Worm (Caenorhabditis elegans) whole organism, mixed stage, embryonic: ENCODE measurements around the gene sto-2.
A peak's percentile ranks its signal among the peaks of the same experiment; 100 is the strongest.

Experiments
- M03D4.4 ChIP-seq: sonication (generic microtip); optimal IDR thresholded peaks from 2 replicates; lab custom pipeline; 2017; ENCODE audit warnings: mild to moderate bottlenecking, missing genetic modification characterization, missing compliant biosample characterization
- bed-3 ChIP-seq: fragments of 200-800 bp; sonication (Bioruptor generic); optimal IDR thresholded peaks from 3 replicates; lab custom pipeline; 2018; ENCODE audit warnings: mild to moderate bottlenecking, missing genetic modification characterization, moderate library complexity, missing compliant biosample characterization
- blmp-1 ChIP-seq: fragments of 150-350 bp; optimal IDR thresholded peaks from 2 replicates; lab custom pipeline; 2014; ENCODE audit warnings: missing biosample characterization, missing genetic modification characterization
- ceh-43 ChIP-seq: fragments of 200-800 bp; sonication (Bioruptor generic); optimal IDR thresholded peaks from 2 replicates; lab custom pipeline; 2018; ENCODE audit warnings: mild to moderate bottlenecking, missing genetic modification characterization, moderate library complexity, missing compliant biosample characterization
- ceh-83 ChIP-seq: fragments of 200-800 bp; sonication (Bioruptor generic); optimal IDR thresholded peaks from 2 replicates; lab custom pipeline; 2018; ENCODE audit warnings: mild to moderate bottlenecking, missing genetic modification characterization, missing compliant biosample characterization
- ces-1 ChIP-seq: fragments of 150-350 bp; optimal IDR thresholded peaks from 2 replicates; lab custom pipeline; 2014; ENCODE audit warnings: missing biosample characterization, missing genetic modification reagents, missing genetic modification characterization
- cnd-1 ChIP-seq: fragments of 200-800 bp; sonication (Bioruptor generic); optimal IDR thresholded peaks from 2 replicates; lab custom pipeline; 2018; ENCODE audit warnings: mild to moderate bottlenecking, missing genetic modification characterization, missing compliant biosample characterization
- drap-1 ChIP-seq: fragments of 200-800 bp; sonication (Bioruptor generic); optimal IDR thresholded peaks from 3 replicates; lab custom pipeline; 2018; ENCODE audit warnings: mild to moderate bottlenecking, missing genetic modification characterization, missing compliant biosample characterization
- elt-1 ChIP-seq: sonication (generic microtip); optimal IDR thresholded peaks from 2 replicates; lab custom pipeline; 2017; ENCODE audit warnings: missing genetic modification characterization, mild to moderate bottlenecking, missing compliant biosample characterization, antibody characterized with exemption, moderate library complexity, borderline replicate concordance; ENCODE audit not compliant: insufficient read depth
- elt-3 ChIP-seq: fragments of 150-350 bp; optimal IDR thresholded peaks from 2 replicates; lab custom pipeline; 2014; ENCODE audit warnings: missing biosample characterization, missing genetic modification characterization
- flh-1 ChIP-seq: fragments of 200-800 bp; sonication (Bioruptor generic); optimal IDR thresholded peaks from 2 replicates; lab custom pipeline; 2018; ENCODE audit warnings: mild to moderate bottlenecking, missing genetic modification characterization, moderate library complexity, missing compliant biosample characterization
- hlh-1 ChIP-seq: fragments of 150-350 bp; optimal IDR thresholded peaks from 2 replicates; lab custom pipeline; 2014; ENCODE audit warnings: missing biosample characterization, missing genetic modification reagents, missing genetic modification characterization
- lin-13 ChIP-seq: fragments of 150-350 bp; optimal IDR thresholded peaks from 2 replicates; lab custom pipeline; 2014; ENCODE audit warnings: missing biosample characterization, missing genetic modification characterization
- lin-32 ChIP-seq: fragments of 200-800 bp; sonication (Bioruptor generic); optimal IDR thresholded peaks from 2 replicates; lab custom pipeline; 2018; ENCODE audit warnings: mild to moderate bottlenecking, missing genetic modification characterization, missing compliant biosample characterization
- lsy-2 ChIP-seq: fragments of 150-350 bp; optimal IDR thresholded peaks from 2 replicates; lab custom pipeline; 2014; ENCODE audit warnings: missing biosample characterization, missing genetic modification characterization
- mab-5 ChIP-seq: fragments of 150-350 bp; optimal IDR thresholded peaks from 2 replicates; lab custom pipeline; 2014; ENCODE audit warnings: missing biosample characterization, missing genetic modification characterization
- mep-1 ChIP-seq: fragments of 150-350 bp; optimal IDR thresholded peaks from 2 replicates; lab custom pipeline; 2017; ENCODE audit warnings: missing biosample characterization, missing genetic modification reagents, missing genetic modification characterization, inconsistent platforms
- nhr-12 ChIP-seq: fragments of 150-350 bp; optimal IDR thresholded peaks from 2 replicates; lab custom pipeline; 2014; ENCODE audit warnings: missing biosample characterization, missing genetic modification characterization
- nhr-2 ChIP-seq: fragments of 150-350 bp; optimal IDR thresholded peaks from 2 replicates; lab custom pipeline; 2014; ENCODE audit warnings: missing biosample characterization, missing genetic modification characterization
- nhr-237 ChIP-seq: fragments of 150-350 bp; optimal IDR thresholded peaks from 2 replicates; lab custom pipeline; 2014; ENCODE audit warnings: missing biosample characterization, missing genetic modification characterization
- nhr-28 ChIP-seq: fragments of 150-350 bp; optimal IDR thresholded peaks from 2 replicates; lab custom pipeline; 2014; ENCODE audit warnings: missing biosample characterization, missing genetic modification characterization
- pha-4 ChIP-seq: fragments of 150-350 bp; optimal IDR thresholded peaks from 2 replicates; lab custom pipeline; 2018; ENCODE audit warnings: missing biosample characterization, missing genetic modification reagents, missing genetic modification characterization
- sem-2 ChIP-seq: fragments of 200-800 bp; sonication (Bioruptor generic); optimal IDR thresholded peaks from 2 replicates; lab custom pipeline; 2018; ENCODE audit warnings: mild to moderate bottlenecking, missing genetic modification characterization, missing compliant biosample characterization
- snpc-4 ChIP-seq: fragments of 150-350 bp; optimal IDR thresholded peaks from 2 replicates; lab custom pipeline; 2014; ENCODE audit warnings: missing biosample characterization, missing genetic modification characterization
- sptf-1 ChIP-seq: sonication (generic microtip); optimal IDR thresholded peaks from 2 replicates; lab custom pipeline; 2017; ENCODE audit warnings: mild to moderate bottlenecking, missing genetic modification characterization, moderate library complexity, missing compliant biosample characterization
- tbx-8 ChIP-seq: fragments of 200-800 bp; sonication (Bioruptor generic); optimal IDR thresholded peaks from 2 replicates; lab custom pipeline; 2018; ENCODE audit warnings: mild to moderate bottlenecking, missing genetic modification characterization, moderate library complexity, missing compliant biosample characterization
- unc-39 ChIP-seq: fragments of 150-350 bp; optimal IDR thresholded peaks from 2 replicates; lab custom pipeline; 2014; ENCODE audit warnings: missing biosample characterization, missing genetic modification characterization
- unc-62 ChIP-seq: fragments of 150-350 bp; optimal IDR thresholded peaks from 2 replicates; lab custom pipeline; 2014; ENCODE audit warnings: missing biosample characterization, missing genetic modification reagents, missing genetic modification characterization
- ztf-11 ChIP-seq: fragments of 150-350 bp; optimal IDR thresholded peaks from 2 replicates; lab custom pipeline; 2014; ENCODE audit warnings: missing biosample characterization, missing genetic modification characterization

The sto-2 gene

DNA sequence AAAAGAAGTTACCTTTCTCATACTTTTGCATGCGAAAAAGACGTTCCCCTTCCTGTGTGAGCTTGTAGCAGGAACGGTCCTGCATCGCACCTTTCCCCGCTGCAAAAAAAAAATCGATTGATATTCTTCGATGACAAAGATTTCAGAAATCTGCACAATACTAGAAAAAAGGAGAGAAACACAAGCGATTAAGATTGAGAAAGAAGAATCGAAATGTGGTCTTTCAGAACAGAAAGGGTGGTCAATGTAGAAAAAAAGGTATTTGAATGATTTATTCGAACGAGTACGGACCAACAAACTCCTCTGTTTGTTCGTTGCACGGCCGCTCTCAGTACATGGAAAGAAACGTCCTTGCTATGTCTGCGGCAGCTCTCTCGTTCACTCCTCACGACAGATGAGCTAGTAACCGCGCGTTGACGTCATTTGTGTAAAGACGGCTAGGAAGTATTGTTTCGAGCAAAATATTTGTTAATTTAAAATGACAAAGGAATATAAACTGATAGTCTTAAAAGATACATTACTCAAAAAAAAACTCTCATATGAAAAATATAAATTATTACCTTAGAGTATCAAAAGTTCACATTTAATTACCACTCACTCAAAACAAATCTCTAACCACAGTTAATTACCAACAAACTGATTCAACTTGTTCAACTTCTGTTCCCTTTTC lies 25.1 kb downstream of the sto-2 start, which contains the start of gene ift-81:
ift-81 (plus strand) TSS at position 620 of the 670 bp plus-strand sequence.
- TF ChIP-seq hlh-1 (tag; lab: Kevin White, UChicago) = peak; percentile 46
- TF ChIP-seq mab-5 = no peak
- TF ChIP-seq ces-1 (GFP tag; lab: Kevin White, UChicago) = peak; percentile 12
- TF ChIP-seq lin-13 (tag; lab: Kevin White, UChicago) = peak; percentile 5
- TF ChIP-seq mep-1 (tag; lab: Kevin White, UChicago) = peak; percentile 29
- no peak for TF ChIP-seq M03D4.4 (tag; lab: Kevin White, UChicago)
- TF ChIP-seq nhr-12 = no peak
- no peak for TF ChIP-seq lsy-2
- no peak for TF ChIP-seq tbx-8
- no peak for TF ChIP-seq lin-32 (GFP tag; lab: Kevin White, UChicago)

DNA sequence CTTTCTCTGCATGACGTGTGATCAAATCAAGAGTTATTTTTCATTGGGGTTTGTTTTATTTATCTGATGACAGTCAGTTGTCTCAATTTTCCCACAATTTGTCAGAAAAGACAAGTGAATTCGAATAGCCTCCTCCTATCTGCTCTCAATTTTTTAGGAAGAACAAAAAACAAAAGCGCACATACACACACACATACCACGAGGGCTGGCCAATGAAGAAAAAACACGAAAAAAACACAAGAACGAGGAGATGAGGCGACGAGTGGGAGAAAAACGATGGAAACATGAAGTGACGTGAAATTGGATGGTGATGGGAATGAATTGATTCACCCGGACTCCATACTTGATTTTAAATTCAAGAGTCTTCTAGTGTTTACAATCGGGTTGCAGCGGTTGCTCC lies 29.3 kb downstream of the sto-2 start:
- TF ChIP-seq sem-2 (GFP tag; lab: Kevin White, UChicago) = no peak
- no peak for TF ChIP-seq unc-62 (GFP tag; lab: Kevin White, UChicago)
- no peak for TF ChIP-seq lin-32 (GFP tag; lab: Kevin White, UChicago)
- TF ChIP-seq elt-1 (tag; lab: Kevin White, UChicago) = no peak

DNA sequence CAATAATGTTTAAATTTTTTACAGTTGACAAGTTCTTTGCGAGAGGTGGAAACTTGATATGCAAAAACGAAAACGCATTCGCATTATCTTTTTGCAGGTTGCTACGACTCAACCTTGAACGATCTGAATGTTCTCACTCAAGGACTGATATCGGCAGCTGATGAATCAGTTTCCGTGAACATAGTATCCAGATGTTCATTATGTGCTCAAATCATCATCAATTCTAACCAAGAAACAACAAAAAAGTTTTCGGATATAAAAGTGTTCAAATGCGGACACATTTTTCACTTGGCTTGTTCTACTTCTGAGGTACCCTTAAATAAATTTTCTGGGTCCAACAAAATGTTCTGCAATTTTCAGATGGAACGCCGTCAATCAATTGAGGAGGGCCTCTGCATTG lies 34.1 kb downstream of the sto-2 start:
- TF ChIP-seq sptf-1 (tag; lab: Kevin White, UChicago) (no peak), flh-1 (GFP tag; lab: Kevin White, UChicago) (no peak), nhr-28 (tag; lab: Kevin White, UChicago) (no peak), mab-5 (no peak), M03D4.4 (tag; lab: Kevin White, UChicago) (no peak), pha-4 (tag; lab: Kevin White, UChicago) (no peak), nhr-12 (no peak), snpc-4 (tag; lab: Kevin White, UChicago) (no peak), lin-13 (tag; lab: Kevin White, UChicago) (no peak), mep-1 (tag; lab: Kevin White, UChicago) (no peak), blmp-1 (no peak), bed-3 (GFP tag; lab: Kevin White, UChicago) (no peak), nhr-2 (no peak)

DNA sequence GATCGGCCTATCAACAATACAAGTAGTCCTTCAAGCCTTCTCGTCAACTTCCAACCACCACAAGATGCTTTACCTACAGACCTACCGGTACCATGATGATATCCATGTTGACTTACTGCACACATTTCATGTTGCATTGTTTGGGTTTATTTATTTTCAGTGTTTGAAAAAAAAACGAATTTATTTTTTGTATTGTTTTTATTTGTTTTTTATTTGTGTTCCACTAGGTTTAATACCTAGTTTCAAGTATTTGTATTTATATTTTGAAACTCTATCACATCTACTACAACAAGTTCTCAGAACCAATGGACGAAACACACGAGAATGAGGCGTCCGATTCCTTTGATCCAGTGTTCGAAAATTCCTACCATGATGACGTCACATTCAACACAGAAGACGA lies 39.7 kb downstream of the sto-2 start, which contains the start of gene vps-41:
vps-41 (plus strand) TSS at position 301 of the 400 bp plus-strand sequence.
- no peak for TF ChIP-seq hlh-1 (tag; lab: Kevin White, UChicago)
- no peak for TF ChIP-seq cnd-1 (tag; lab: Kevin White, UChicago)
- TF ChIP-seq drap-1 (GFP tag; lab: Kevin White, UChicago) = no peak
- TF ChIP-seq ces-1 (GFP tag; lab: Kevin White, UChicago) = no peak

DNA sequence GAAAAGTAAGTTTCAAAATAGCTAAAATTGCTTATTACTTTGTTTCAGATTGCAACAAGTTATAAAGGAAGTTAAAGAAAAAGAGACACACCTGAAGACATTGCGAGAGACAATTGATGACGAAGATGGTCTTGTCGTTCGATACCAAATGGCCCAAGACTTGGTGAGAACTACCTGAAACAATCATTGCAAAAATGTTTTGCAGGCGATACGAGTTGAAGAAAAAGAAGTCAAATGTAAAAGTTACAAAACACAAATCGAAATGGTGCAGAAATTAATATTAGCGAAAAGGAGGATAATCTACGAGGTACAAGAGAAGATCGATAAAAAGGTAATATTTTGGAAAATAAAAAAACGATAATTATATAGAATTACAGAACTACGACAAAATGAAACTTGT lies 43.5 kb downstream of the sto-2 start, which contains the start of gene rga-8:
rga-8 (minus strand) TSS at position 101 of the 400 bp plus-strand sequence.
- TF ChIP-seq nhr-28 (tag; lab: Kevin White, UChicago) (no peak), pha-4 (tag; lab: Kevin White, UChicago) (no peak), unc-39 (no peak), nhr-2 (no peak), hlh-1 (tag; lab: Kevin White, UChicago) (no peak), sem-2 (GFP tag; lab: Kevin White, UChicago) (no peak), ceh-83 (no peak), nhr-237 (tag; lab: Kevin White, UChicago) (no peak), nhr-12 (no peak), mab-5 (no peak), sptf-1 (tag; lab: Kevin White, UChicago) (no peak), M03D4.4 (tag; lab: Kevin White, UChicago) (no peak), elt-3 (tag; lab: Kevin White, UChicago) (no peak), ceh-43 (GFP tag; lab: Kevin White, UChicago) (no peak), blmp-1 (no peak), tbx-8 (no peak), ztf-11 (tag; lab: Kevin White, UChicago) (no peak)
